Fruit fly (Drosophila melanogaster) Kc167 (cell line): Measurements from ENCODE around the gene CG7492.

ENCODE experiments used
- Myc ChIP-seq: fragments of >200 bp; optimal IDR thresholded peaks from 2 replicates; lab custom pipeline; 2017; ENCODE audit warnings: missing external identifiers
- Sin3A ChIP-seq: fragments of >200 bp; optimal IDR thresholded peaks from 2 replicates; lab custom pipeline; 2018; ENCODE audit warnings: missing external identifiers
- h ChIP-seq: fragments of >200 bp; optimal IDR thresholded peaks from 3 replicates; lab custom pipeline; 2018; ENCODE audit warnings: missing external identifiers
- insv ChIP-seq: fragments of >200 bp; optimal IDR thresholded peaks from 3 replicates; lab custom pipeline; 2018; ENCODE audit warnings: missing external identifiers
- psq ChIP-seq: fragments of >200 bp; optimal IDR thresholded peaks from 2 replicates; lab custom pipeline; 2017; ENCODE audit warnings: missing external identifiers
- ttk ChIP-seq: sonication (Bioruptor generic); optimal IDR thresholded peaks from 2 replicates; lab custom pipeline; 2017; ENCODE audit warnings: missing external identifiers

CG7492 gene

dm6 chr3L:7617436-7617979 lies 37.0 kb downstream of the CG7492 start:
- TF ChIP-seq psq (lab: Kevin White, UChicago): no peak
- TF ChIP-seq h (lab: Kevin White, UChicago): no peak
- no peak for TF ChIP-seq ttk (lab: Kevin White, UChicago)
- TF ChIP-seq Sin3A (lab: Kevin White, UChicago): no peak
- TF ChIP-seq Myc (lab: Kevin White, UChicago): no peak
- TF ChIP-seq insv: no peak

DNA sequence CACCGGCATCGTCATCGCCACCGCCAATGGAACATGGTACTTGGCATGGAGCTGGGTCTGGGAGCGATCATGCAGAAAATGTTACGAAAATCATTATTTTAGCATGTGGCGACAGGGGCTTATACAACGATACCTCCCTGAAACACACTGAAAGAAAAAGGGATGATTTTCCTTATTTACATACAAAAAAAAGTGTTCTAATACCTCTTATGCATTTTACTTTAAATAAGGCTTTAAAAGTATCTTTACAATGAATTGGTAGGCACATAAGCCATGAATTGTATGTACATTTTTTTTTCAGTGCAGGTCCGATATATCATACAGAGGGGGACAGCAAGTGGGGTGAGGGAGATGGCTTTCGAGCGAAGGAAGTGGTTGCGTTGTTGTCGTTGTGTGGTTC lies 40.3 kb downstream of the CG7492 start:
- TF ChIP-seq h (lab: Kevin White, UChicago): no peak

dm6 chr3L:7611229-7611628 lies 43.3 kb downstream of the CG7492 start:
- no peak for TF ChIP-seq Myc (lab: Kevin White, UChicago)
- no peak for TF ChIP-seq psq (lab: Kevin White, UChicago)
- no peak for TF ChIP-seq Sin3A (lab: Kevin White, UChicago)
- TF ChIP-seq ttk (lab: Kevin White, UChicago): no peak
- no peak for TF ChIP-seq h (lab: Kevin White, UChicago)
- no peak for TF ChIP-seq insv

dm6 chr3L:7610522-7610921 lies 44.0 kb downstream of the CG7492 start:
- TF ChIP-seq Myc (lab: Kevin White, UChicago) (no peak), h (lab: Kevin White, UChicago) (no peak), insv (no peak), ttk (lab: Kevin White, UChicago) (no peak), psq (lab: Kevin White, UChicago) (no peak), Sin3A (lab: Kevin White, UChicago) (no peak)

dm6 chr3L:7606336-7607001 lies 48.1 kb downstream of the CG7492 start:
- TF ChIP-seq h (lab: Kevin White, UChicago) (no peak), insv (no peak), psq (lab: Kevin White, UChicago) (no peak), Sin3A (lab: Kevin White, UChicago) (no peak), ttk (lab: Kevin White, UChicago) (no peak), Myc (lab: Kevin White, UChicago) (no peak)

- TF ChIP-seq Sin3A (lab: Kevin White, UChicago): no peak
- no peak for TF ChIP-seq psq (lab: Kevin White, UChicago)
- TF ChIP-seq ttk (lab: Kevin White, UChicago): no peak
- TF ChIP-seq insv: no peak
- TF ChIP-seq Myc (lab: Kevin White, UChicago): no peak
- TF ChIP-seq h (lab: Kevin White, UChicago): no peak
Measured at dm6 chr3L:7604863-7605262, 49.7 kb downstream of the CG7492 start.

DNA sequence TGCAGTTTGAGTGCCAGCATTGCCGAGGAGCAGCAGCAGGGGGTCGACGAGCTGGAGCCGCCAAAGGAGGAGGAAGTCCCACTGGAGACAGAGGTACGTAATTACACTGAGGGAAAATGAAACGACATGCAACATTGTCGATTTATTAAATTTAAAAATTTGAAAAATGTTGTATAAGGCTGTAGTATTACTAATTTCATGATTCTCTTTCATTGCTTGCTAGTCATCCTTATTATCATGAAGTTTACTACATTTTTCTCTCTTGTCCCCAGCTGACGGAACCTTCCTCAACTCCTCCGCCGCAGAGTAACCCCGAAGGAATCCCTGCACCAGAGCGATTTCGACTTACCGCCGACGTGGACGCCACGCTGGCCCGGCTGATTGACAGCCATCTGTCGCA lies 51.2 kb downstream of the CG7492 start:
- TF ChIP-seq Sin3A (lab: Kevin White, UChicago) (no peak), insv (no peak), Myc (lab: Kevin White, UChicago) (no peak), h (lab: Kevin White, UChicago) (no peak), psq (lab: Kevin White, UChicago) (no peak), ttk (lab: Kevin White, UChicago) (no peak)
